Worm (Caenorhabditis elegans) whole organism, L4/young adult: ENCODE results near the gene F17H10.1.

Source experiments
- W03F9.2 ChIP-seq: fragments of 150-350 bp; optimal IDR thresholded peaks from 2 replicates; lab custom pipeline; 2014; ENCODE audit warnings: missing biosample characterization, missing genetic modification characterization
- dao-5 ChIP-seq: sonication (generic microtip); optimal IDR thresholded peaks from 2 replicates; lab custom pipeline; 2016; ENCODE audit warnings: missing genotype, missing genetic modification characterization, moderate library complexity, missing compliant biosample characterization
- him-1 ChIP-seq: sonication (generic microtip); optimal IDR thresholded peaks from 2 replicates; lab custom pipeline; 2016; ENCODE audit warnings: missing genotype, missing genetic modification reagents, missing genetic modification characterization, missing compliant biosample characterization

The F17H10.1 gene

ce11 chrX:13102838-13103237 is 2.2 kb upstream of the F17H10.1 start:
- no peak for TF ChIP-seq dao-5
- no peak for TF ChIP-seq him-1 (tag; lab: Kevin White, UChicago)
- no peak for TF ChIP-seq W03F9.2 (tag; lab: Kevin White, UChicago)

ce11 chrX:13106177-13106761 is 1.2 kb downstream of the F17H10.1 start:
- TF ChIP-seq W03F9.2 (tag; lab: Kevin White, UChicago) (no peak), him-1 (tag; lab: Kevin White, UChicago) (no peak), dao-5 (no peak)

ce11 chrX:13108664-13109063 is 3.6 kb downstream of the F17H10.1 start:
- no peak for TF ChIP-seq him-1 (tag; lab: Kevin White, UChicago)

ce11 chrX:13110004-13110403 is 5.0 kb downstream of the F17H10.1 start:
- TF ChIP-seq W03F9.2 (tag; lab: Kevin White, UChicago) (no peak), dao-5 (no peak), him-1 (tag; lab: Kevin White, UChicago) (no peak)

- TF ChIP-seq dao-5 (no peak), W03F9.2 (tag; lab: Kevin White, UChicago) (no peak), him-1 (tag; lab: Kevin White, UChicago) (no peak)
Observed at ce11 chrX:13112664-13113063, 7.6 kb downstream of the F17H10.1 start.

ce11 chrX:13113457-13113856 is 8.4 kb downstream of the F17H10.1 start, which contains the start of gene F17H10.2:
F17H10.2 (plus strand) TSS chrX:13113772.
- TF ChIP-seq dao-5, result no peak
- no peak for TF ChIP-seq him-1 (tag; lab: Kevin White, UChicago)
- no peak for TF ChIP-seq W03F9.2 (tag; lab: Kevin White, UChicago)

- TF ChIP-seq dao-5, result no peak
- TF ChIP-seq him-1 (tag; lab: Kevin White, UChicago), result no peak
- no peak for TF ChIP-seq W03F9.2 (tag; lab: Kevin White, UChicago)
Observed at ce11 chrX:13115694-13116093, 10.7 kb downstream of the F17H10.1 start.

- TF ChIP-seq dao-5, result no peak
- no peak for TF ChIP-seq him-1 (tag; lab: Kevin White, UChicago)
- TF ChIP-seq W03F9.2 (tag; lab: Kevin White, UChicago), result no peak
Observed at ce11 chrX:13116380-13116779, 11.3 kb downstream of the F17H10.1 start.

ce11 chrX:13119900-13120299 is 14.9 kb downstream of the F17H10.1 start:
- TF ChIP-seq him-1 (tag; lab: Kevin White, UChicago) (no peak), dao-5 (no peak), W03F9.2 (tag; lab: Kevin White, UChicago) (no peak)

ce11 chrX:13121104-13121503 is 16.1 kb downstream of the F17H10.1 start:
- TF ChIP-seq dao-5 (peak; percentile 41), W03F9.2 (tag; lab: Kevin White, UChicago) (no peak)

ce11 chrX:13122191-13122590 is 17.1 kb downstream of the F17H10.1 start, which contains the start of gene snx-17:
snx-17 (minus strand) TSS chrX:13122291.
- TF ChIP-seq W03F9.2 (tag; lab: Kevin White, UChicago) (no peak), him-1 (tag; lab: Kevin White, UChicago) (no peak), dao-5 (no peak)

ce11 chrX:13126420-13126819 is 21.4 kb downstream of the F17H10.1 start, which contains the start of gene F17H10.4:
F17H10.4 (minus strand) TSS chrX:13126520.
- TF ChIP-seq W03F9.2 (tag; lab: Kevin White, UChicago) (no peak), dao-5 (no peak), him-1 (tag; lab: Kevin White, UChicago) (no peak)

- no peak for TF ChIP-seq him-1 (tag; lab: Kevin White, UChicago)
- no peak for TF ChIP-seq W03F9.2 (tag; lab: Kevin White, UChicago)
- TF ChIP-seq dao-5, result no peak
Observed at ce11 chrX:13129949-13130348, 24.9 kb downstream of the F17H10.1 start, which contains the start of gene spin-3. spin-3 (plus strand) TSS chrX:13130249.

- no peak for TF ChIP-seq him-1 (tag; lab: Kevin White, UChicago)
- TF ChIP-seq W03F9.2 (tag; lab: Kevin White, UChicago), result no peak
- no peak for TF ChIP-seq dao-5
Observed at ce11 chrX:13134807-13135206, 29.8 kb downstream of the F17H10.1 start, which contains the start of gene F09A5.2. F09A5.2 (plus strand) TSS chrX:13135107.

ce11 chrX:13139493-13139892 is 34.5 kb downstream of the F17H10.1 start, which contains the start of gene ttr-34:
ttr-34 (plus strand) TSS chrX:13139793.
- TF ChIP-seq him-1 (tag; lab: Kevin White, UChicago) (no peak), W03F9.2 (tag; lab: Kevin White, UChicago) (no peak)
